Worm (Caenorhabditis elegans): Measurements from ENCODE around the gene F38B2.6.

- no peak for TF ChIP-seq B0310.2 (tag; optimal IDR thresholded peaks at IDR 0.05)
- TF ChIP-seq ama-1 (optimal IDR thresholded peaks at IDR 0.05): no peak
- TF ChIP-seq tbx-11 (GFP tag; IDR thresholded peaks at IDR 0.05): no peak
Measured at ce11 chrX:11250983-11251382, 30.1 kb downstream of the F38B2.6 start.
